Worm (Caenorhabditis elegans): ENCODE data around the gene otub-1.

ce11 chrV:15087207-15087706 lies 21.2 kb downstream of the otub-1 start, which contains the start of the genes C01G10.15 and C01G10.6:
- TF ChIP-seq ama-1 (optimal IDR thresholded peaks at IDR 0.05) (no peak), aly-2 (tag; optimal IDR thresholded peaks at IDR 0.05) (no peak), nhr-11 (tag; optimal IDR thresholded peaks at IDR 0.05) (no peak), nhr-10 (tag; optimal IDR thresholded peaks at IDR 0.05) (no peak), elt-3 (tag; optimal IDR thresholded peaks at IDR 0.05) (no peak), nhr-25 (tag; optimal IDR thresholded peaks at IDR 0.05) (no peak), egl-27 (tag; optimal IDR thresholded peaks at IDR 0.05) (no peak), lin-39 (tag; optimal IDR thresholded peaks at IDR 0.05) (no peak), snpc-4 (tag; optimal IDR thresholded peaks at IDR 0.05) (no peak), mdl-1 (tag; optimal IDR thresholded peaks at IDR 0.05) (no peak), ztf-4 (tag; optimal IDR thresholded peaks at IDR 0.05) (no peak), lin-13 (GFP tag; optimal IDR thresholded peaks at IDR 0.05) (no peak), ztf-11 (tag; optimal IDR thresholded peaks at IDR 0.05) (no peak), unc-39 (tag; optimal IDR thresholded peaks at IDR 0.05) (no peak)
